Worm (Caenorhabditis elegans) whole organism, late embryonic: Measurements from ENCODE around the gene C33G3.4.

Experiments
- C38D4.7 ChIP-seq: fragments of 200-800 bp; sonication (Bioruptor generic); optimal IDR thresholded peaks from 2 replicates; lab custom pipeline; 2018; ENCODE audit warnings: mild to moderate bottlenecking, missing genetic modification characterization, moderate library complexity, missing compliant biosample characterization
- F13H6.1 ChIP-seq: sonication (generic microtip); optimal IDR thresholded peaks from 2 replicates; lab custom pipeline; 2016; ENCODE audit warnings: missing genetic modification characterization, missing compliant biosample characterization
- K02D7.2 ChIP-seq: sonication (generic microtip); optimal IDR thresholded peaks from 2 replicates; lab custom pipeline; 2017; ENCODE audit warnings: mild to moderate bottlenecking, missing genetic modification characterization, missing compliant biosample characterization
- T23F11.4 ChIP-seq: fragments of 200-800 bp; sonication (Bioruptor generic); optimal IDR thresholded peaks from 2 replicates; lab custom pipeline; 2018; ENCODE audit warnings: mild to moderate bottlenecking, missing genetic modification characterization, missing compliant biosample characterization
- Y22D7AL.16 ChIP-seq: sonication (generic microtip); optimal IDR thresholded peaks from 2 replicates; lab custom pipeline; 2016; ENCODE audit warnings: missing genetic modification characterization, missing compliant biosample characterization
- ama-1 ChIP-seq: fragments of 150-350 bp; optimal IDR thresholded peaks from 2 replicates; lab custom pipeline; 2014
- ceh-2 ChIP-seq: sonication (generic microtip); optimal IDR thresholded peaks from 2 replicates; lab custom pipeline; 2016; ENCODE audit warnings: missing genotype, missing genetic modification characterization, missing compliant biosample characterization
- ceh-24 ChIP-seq: sonication (generic microtip); optimal IDR thresholded peaks from 2 replicates; lab custom pipeline; 2016; ENCODE audit warnings: mild to moderate bottlenecking, missing genetic modification characterization, missing compliant biosample characterization
- ceh-30 ChIP-seq: fragments of 150-350 bp; optimal IDR thresholded peaks from 2 replicates; lab custom pipeline; 2014; ENCODE audit warnings: missing biosample characterization, missing genetic modification characterization
- ceh-31 ChIP-seq: sonication (generic microtip); optimal IDR thresholded peaks from 2 replicates; lab custom pipeline; 2016; ENCODE audit warnings: missing genetic modification characterization, missing compliant biosample characterization
- ceh-34 ChIP-seq: sonication (generic microtip); optimal IDR thresholded peaks from 2 replicates; lab custom pipeline; 2016; ENCODE audit warnings: mild to moderate bottlenecking, missing genetic modification characterization, missing compliant biosample characterization
- ceh-6 ChIP-seq: fragments of 200-800 bp; sonication (Bioruptor generic); optimal IDR thresholded peaks from 2 replicates; lab custom pipeline; 2018; ENCODE audit warnings: mild to moderate bottlenecking, missing genetic modification characterization, missing compliant biosample characterization
- ceh-9 ChIP-seq: sonication (generic microtip); optimal IDR thresholded peaks from 2 replicates; lab custom pipeline; 2016; ENCODE audit warnings: mild to moderate bottlenecking, missing genetic modification characterization, inconsistent platforms, missing compliant biosample characterization
- che-1 ChIP-seq: sonication (generic microtip); optimal IDR thresholded peaks from 2 replicates; lab custom pipeline; 2016; ENCODE audit warnings: mild to moderate bottlenecking, missing genetic modification characterization, missing compliant biosample characterization
- dmd-4 ChIP-seq: sonication (generic microtip); optimal IDR thresholded peaks from 2 replicates; lab custom pipeline; 2016; ENCODE audit warnings: borderline replicate concordance, missing genetic modification characterization, missing compliant biosample characterization
- dve-1 ChIP-seq: sonication (generic microtip); optimal IDR thresholded peaks from 2 replicates; lab custom pipeline; 2017; ENCODE audit warnings: antibody characterized with exemption, mild to moderate bottlenecking, missing genetic modification characterization, missing compliant biosample characterization
- elt-2 ChIP-seq: sonication (generic microtip); optimal IDR thresholded peaks from 2 replicates; lab custom pipeline; 2016; ENCODE audit warnings: missing genetic modification reagents, missing genetic modification characterization, missing compliant biosample characterization
- elt-4 ChIP-seq: sonication (generic microtip); optimal IDR thresholded peaks from 2 replicates; lab custom pipeline; 2016; ENCODE audit warnings: missing genetic modification characterization, missing compliant biosample characterization
- ets-4 ChIP-seq: sonication (generic microtip); optimal IDR thresholded peaks from 2 replicates; lab custom pipeline; 2016; ENCODE audit warnings: missing genetic modification characterization, missing compliant biosample characterization
- eyg-1 ChIP-seq: sonication (generic microtip); optimal IDR thresholded peaks from 2 replicates; lab custom pipeline; 2016; ENCODE audit warnings: missing genotype, missing genetic modification characterization, missing compliant biosample characterization
- fax-1 ChIP-seq: sonication (generic microtip); optimal IDR thresholded peaks from 2 replicates; lab custom pipeline; 2016; ENCODE audit warnings: missing genotype, missing genetic modification characterization, missing compliant biosample characterization
- fkh-6 ChIP-seq: sonication (generic microtip); optimal IDR thresholded peaks from 2 replicates; lab custom pipeline; 2016; ENCODE audit warnings: missing genetic modification characterization, missing compliant biosample characterization
- hlh-13 ChIP-seq: fragments of 200-800 bp; sonication (Bioruptor generic); optimal IDR thresholded peaks from 2 replicates; lab custom pipeline; 2018; ENCODE audit warnings: mild to moderate bottlenecking, missing genetic modification characterization, missing compliant biosample characterization
- hlh-15 ChIP-seq: sonication (generic microtip); optimal IDR thresholded peaks from 2 replicates; lab custom pipeline; 2016; ENCODE audit warnings: missing genetic modification characterization, missing compliant biosample characterization
- hlh-30 ChIP-seq: sonication (generic microtip); optimal IDR thresholded peaks from 2 replicates; lab custom pipeline; 2017; ENCODE audit warnings: antibody characterized with exemption, missing genetic modification characterization, missing compliant biosample characterization; ENCODE audit not compliant: insufficient read depth
- hlh-8 ChIP-seq: sonication (generic microtip); optimal IDR thresholded peaks from 2 replicates; lab custom pipeline; 2016; ENCODE audit warnings: missing genotype, missing genetic modification characterization, missing compliant biosample characterization
- lin-11 ChIP-seq: fragments of 200-800 bp; sonication (Bioruptor generic); optimal IDR thresholded peaks from 2 replicates; lab custom pipeline; 2018; ENCODE audit warnings: mild to moderate bottlenecking, missing genetic modification characterization, missing compliant biosample characterization
- madf-2 ChIP-seq: sonication (generic microtip); optimal IDR thresholded peaks from 2 replicates; lab custom pipeline; 2017; ENCODE audit warnings: missing genetic modification characterization, missing compliant biosample characterization
- nfya-1 ChIP-seq: sonication (generic microtip); optimal IDR thresholded peaks from 2 replicates; lab custom pipeline; 2017; ENCODE audit warnings: missing genetic modification characterization, mild to moderate bottlenecking, missing compliant biosample characterization, antibody characterized with exemption, moderate library complexity
- nhr-11 ChIP-seq: fragments of 150-350 bp; optimal IDR thresholded peaks from 2 replicates; lab custom pipeline; 2014; ENCODE audit warnings: missing biosample characterization, missing genetic modification characterization
- odd-2 ChIP-seq: sonication (generic microtip); optimal IDR thresholded peaks from 2 replicates; lab custom pipeline; 2017; ENCODE audit warnings: antibody characterized with exemption, mild to moderate bottlenecking, missing genetic modification characterization, missing compliant biosample characterization
- pag-3 ChIP-seq: sonication (generic microtip); optimal IDR thresholded peaks from 2 replicates; lab custom pipeline; 2016; ENCODE audit warnings: missing compliant biosample characterization, missing genetic modification characterization, borderline replicate concordance
- pax-1 ChIP-seq: fragments of 150-350 bp; optimal IDR thresholded peaks from 2 replicates; lab custom pipeline; 2014; ENCODE audit warnings: missing biosample characterization, missing genetic modification characterization
- pros-1 ChIP-seq: fragments of 150-350 bp; optimal IDR thresholded peaks from 2 replicates; lab custom pipeline; 2014; ENCODE audit warnings: missing biosample characterization, missing genetic modification reagents, missing genetic modification characterization
- ref-2 ChIP-seq: sonication (generic microtip); optimal IDR thresholded peaks from 2 replicates; lab custom pipeline; 2016; ENCODE audit warnings: missing genetic modification characterization, missing compliant biosample characterization
- rnt-1 ChIP-seq: sonication (generic microtip); optimal IDR thresholded peaks from 2 replicates; lab custom pipeline; 2016; ENCODE audit warnings: missing genetic modification characterization, missing compliant biosample characterization
- sox-2 ChIP-seq: fragments of 200-800 bp; sonication (Bioruptor generic); IDR thresholded peaks from 2 replicates; pipeline ENCODE4 v1.3.6; 2022; ENCODE audit warnings: missing genetic modification reagents, missing genetic modification characterization, missing compliant biosample characterization
- sox-4 ChIP-seq: sonication (generic microtip); optimal IDR thresholded peaks from 2 replicates; lab custom pipeline; 2017; ENCODE audit warnings: mild to moderate bottlenecking, missing genetic modification characterization, inconsistent platforms, missing compliant biosample characterization
- syd-9 ChIP-seq: sonication (generic microtip); optimal IDR thresholded peaks from 2 replicates; lab custom pipeline; 2016; ENCODE audit warnings: mild to moderate bottlenecking, missing genetic modification characterization, moderate library complexity, missing compliant biosample characterization
- tbx-7 ChIP-seq: sonication (generic microtip); optimal IDR thresholded peaks from 2 replicates; lab custom pipeline; 2016; ENCODE audit warnings: missing genotype, missing genetic modification characterization, missing compliant biosample characterization
- ttx-3 ChIP-seq: sonication (generic microtip); optimal IDR thresholded peaks from 2 replicates; lab custom pipeline; 2016; ENCODE audit warnings: missing genetic modification reagents, missing genetic modification characterization, missing compliant biosample characterization
- unc-86 ChIP-seq: sonication (generic microtip); optimal IDR thresholded peaks from 2 replicates; lab custom pipeline; 2016; ENCODE audit warnings: missing genetic modification characterization, missing compliant biosample characterization

C33G3.4 gene

DNA sequence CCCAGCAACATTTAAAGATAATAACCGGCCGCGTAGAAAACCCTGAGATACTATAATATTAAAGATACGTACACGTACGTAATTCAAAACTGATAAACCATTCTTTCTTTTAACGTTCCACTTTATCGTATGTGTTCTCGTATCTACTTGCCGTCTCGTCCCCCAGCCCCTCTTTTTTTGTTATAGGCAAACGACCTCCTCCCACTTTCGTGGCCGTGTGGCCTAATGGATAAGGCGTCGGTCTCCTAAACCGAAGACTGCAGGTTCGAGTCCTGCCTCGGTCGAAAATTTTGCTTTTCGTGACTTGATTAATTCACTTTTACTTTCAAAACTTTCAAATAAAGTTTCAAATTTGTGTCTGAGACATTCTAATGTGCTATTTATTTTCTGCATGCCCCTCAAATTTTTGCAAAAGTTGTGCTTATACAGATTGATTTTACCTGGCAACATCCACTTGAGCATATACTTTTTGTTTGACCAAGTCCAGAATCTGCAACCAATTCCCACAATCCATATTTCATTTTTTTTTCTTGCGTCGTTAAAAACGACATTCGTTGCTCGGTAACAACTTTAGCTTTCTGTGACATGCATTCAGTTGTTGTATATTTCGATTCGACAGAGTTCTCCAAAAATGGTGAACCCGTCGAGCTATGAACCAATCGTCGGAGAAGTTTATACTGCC lies 44.7 kb downstream of the C33G3.4 start, which contains the start of gene F28H6.7 (continued):
- TF ChIP-seq C38D4.7: peak; percentile 90
- peak; percentile 78 for TF ChIP-seq dve-1 (tag; lab: Kevin White, UChicago)
- TF ChIP-seq ceh-24 (tag; lab: Kevin White, UChicago): peak; percentile 45
- peak; percentile 94 for TF ChIP-seq fkh-6 (tag; lab: Kevin White, UChicago)
- TF ChIP-seq pros-1: no peak
- TF ChIP-seq pax-1 (tag; lab: Kevin White, UChicago): no peak
- TF ChIP-seq ref-2 (tag; lab: Kevin White, UChicago): peak; percentile 86
- peak; percentile 90 for TF ChIP-seq ceh-6 (GFP tag; lab: Kevin White, UChicago)
- peak; percentile 93 for TF ChIP-seq che-1 (tag; lab: Kevin White, UChicago)
- TF ChIP-seq fax-1 (tag; lab: Kevin White, UChicago): peak; percentile 80
- peak; percentile 84 for TF ChIP-seq unc-86 (tag; lab: Kevin White, UChicago)
- TF ChIP-seq ttx-3: peak; percentile 92
- TF ChIP-seq madf-2 (tag; lab: Kevin White, UChicago): peak; percentile 75
- TF ChIP-seq ceh-34 (tag; lab: Kevin White, UChicago): peak; percentile 85
- TF ChIP-seq syd-9 (tag; lab: Kevin White, UChicago): peak; percentile 81
- TF ChIP-seq odd-2 (tag; lab: Kevin White, UChicago): peak; percentile 80
- peak; percentile 41 for TF ChIP-seq hlh-8 (tag; lab: Kevin White, UChicago)
- peak; percentile 47 for TF ChIP-seq ets-4 (tag; lab: Kevin White, UChicago)
- no peak for TF ChIP-seq ceh-30 (tag; lab: Kevin White, UChicago)
- TF ChIP-seq tbx-7 (tag; lab: Kevin White, UChicago): peak; percentile 45
- no peak for TF ChIP-seq nhr-11 (tag; lab: Kevin White, UChicago)
- TF ChIP-seq K02D7.2: peak; percentile 76
- TF ChIP-seq ceh-2 (tag; lab: Kevin White, UChicago): peak; percentile 82
- TF ChIP-seq hlh-13: peak; percentile 86
- peak; percentile 48 for TF ChIP-seq nfya-1 (tag; lab: Kevin White, UChicago)
- TF ChIP-seq lin-11 (tag; lab: Kevin White, UChicago): peak; percentile 91
- peak; percentile 3 for TF ChIP-seq pag-3 (tag; lab: Kevin White, UChicago)
- peak; percentile 53 for TF ChIP-seq elt-4 (tag; lab: Kevin White, UChicago)
- TF ChIP-seq sox-2 (GFP tag; lab: Robert Waterston, UW): peak; percentile 94
- peak; percentile 85 for TF ChIP-seq eyg-1 (tag; lab: Kevin White, UChicago)
- TF ChIP-seq F13H6.1 (tag; lab: Kevin White, UChicago): peak; percentile 69
- peak; percentile 84 for TF ChIP-seq ceh-9 (tag; lab: Kevin White, UChicago)
- TF ChIP-seq ceh-31 (tag; lab: Kevin White, UChicago): peak; percentile 46
- TF ChIP-seq sox-4 (tag; lab: Kevin White, UChicago): peak; percentile 89
- TF ChIP-seq Y22D7AL.16 (tag; lab: Kevin White, UChicago): peak; percentile 90
- peak; percentile 39 for TF ChIP-seq dmd-4 (tag; lab: Kevin White, UChicago)
- TF ChIP-seq hlh-30 (tag; lab: Kevin White, UChicago): peak; percentile 19

DNA sequence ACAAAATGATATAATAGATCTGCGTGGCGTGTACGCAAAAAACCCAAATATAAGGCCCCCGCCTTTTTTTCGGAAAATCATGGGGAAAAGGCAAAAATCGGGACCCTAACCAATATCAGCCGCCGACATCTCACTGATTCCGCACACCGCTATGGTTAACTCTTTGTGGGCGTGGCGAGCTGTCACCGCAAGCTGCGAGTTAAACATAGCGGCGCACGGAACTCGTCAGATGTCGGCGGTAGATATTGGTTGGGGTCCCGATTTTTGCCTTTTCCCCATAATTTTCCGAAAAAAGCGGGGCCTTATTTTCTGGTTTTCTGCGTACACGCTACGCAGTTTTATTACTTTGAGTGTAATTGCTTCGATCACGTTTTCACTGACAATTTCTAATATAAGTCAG lies 47.8 kb downstream of the C33G3.4 start:
- no peak for TF ChIP-seq ceh-2 (tag; lab: Kevin White, UChicago)
- TF ChIP-seq T23F11.4 (GFP tag; lab: Kevin White, UChicago): no peak
- TF ChIP-seq rnt-1 (tag; lab: Kevin White, UChicago): no peak
- no peak for TF ChIP-seq fkh-6 (tag; lab: Kevin White, UChicago)
- TF ChIP-seq ama-1 (lab: Kevin White, UChicago): no peak
- TF ChIP-seq hlh-15: no peak
- no peak for TF ChIP-seq odd-2 (tag; lab: Kevin White, UChicago)
- no peak for TF ChIP-seq elt-2 (tag; lab: Kevin White, UChicago)
- TF ChIP-seq hlh-8 (tag; lab: Kevin White, UChicago): no peak
